Fruit fly (Drosophila melanogaster) whole organism, embryonic: ENCODE measurements around the gene Rpn12.
A peak's percentile ranks its signal among the peaks of the same experiment; 100 is the strongest.

ENCODE experiments used
- Abd-B ChIP-seq: fragments of 200-800 bp; sonication (Bioruptor generic); optimal IDR thresholded peaks from 2 replicates; lab custom pipeline; 2018; ENCODE audit warnings: missing biosample characterization, mild to moderate bottlenecking, missing genetic modification characterization, moderate library complexity
- Asciz ChIP-seq: fragments of 200-800 bp; sonication (Bioruptor generic); optimal IDR thresholded peaks from 2 replicates; lab custom pipeline; 2017; ENCODE audit warnings: missing biosample characterization, mild to moderate bottlenecking, missing genetic modification characterization, missing genetic modification reagents
- Atf3 ChIP-seq: fragments of 200-800 bp; sonication (Bioruptor generic); optimal IDR thresholded peaks from 3 replicates; lab custom pipeline; 2016; ENCODE audit warnings: missing biosample characterization, missing genetic modification characterization
- CG11560 ChIP-seq: fragments of 200-800 bp; sonication (Bioruptor generic); IDR thresholded peaks from 3 replicates; pipeline ENCODE4 v1.3.6; 2022; ENCODE audit warnings: missing biosample characterization, missing genetic modification characterization
- CG12155 ChIP-seq: fragments of 200-800 bp; sonication (Bioruptor generic); optimal IDR thresholded peaks from 3 replicates; lab custom pipeline; 2016; ENCODE audit warnings: missing biosample characterization, missing genetic modification characterization
- CG12744 ChIP-seq: fragments of 200-800 bp; sonication (Bioruptor generic); optimal IDR thresholded peaks from 2 replicates; lab custom pipeline; 2016; ENCODE audit warnings: missing biosample characterization, missing genetic modification characterization
- CG12769 ChIP-seq: fragments of 200-800 bp; sonication (Bioruptor generic); optimal IDR thresholded peaks from 2 replicates; lab custom pipeline; 2019; ENCODE audit warnings: missing biosample characterization, mild to moderate bottlenecking, missing genetic modification characterization, moderate library complexity
- CG12942 ChIP-seq: fragments of 200-800 bp; sonication (Bioruptor generic); optimal IDR thresholded peaks from 3 replicates; lab custom pipeline; 2016; ENCODE audit warnings: missing biosample characterization, missing genetic modification characterization
- CG14860 ChIP-seq: fragments of 200-800 bp; sonication (Bioruptor generic); IDR thresholded peaks from 3 replicates; pipeline ENCODE4 v1.3.6; 2022; ENCODE audit warnings: missing biosample characterization, missing genetic modification characterization; ENCODE audit not compliant: partially characterized antibody
- CG15011 ChIP-seq: fragments of 200-800 bp; sonication (Bioruptor generic); optimal IDR thresholded peaks from 3 replicates; lab custom pipeline; 2018; ENCODE audit warnings: missing biosample characterization, mild to moderate bottlenecking, missing genetic modification characterization
- CG15479 ChIP-seq: fragments of 200-800 bp; sonication (Bioruptor generic); optimal IDR thresholded peaks from 3 replicates; lab custom pipeline; 2019; ENCODE audit warnings: missing biosample characterization, mild to moderate bottlenecking, missing genetic modification characterization, moderate library complexity
- CG17912 ChIP-seq: fragments of 200-800 bp; sonication (Bioruptor generic); optimal IDR thresholded peaks from 2 replicates; lab custom pipeline; 2018; ENCODE audit warnings: missing biosample characterization, mild to moderate bottlenecking, missing genetic modification characterization
- CG18476 ChIP-seq: fragments of 200-800 bp; sonication (Bioruptor generic); optimal IDR thresholded peaks from 2 replicates; lab custom pipeline; 2016; ENCODE audit warnings: missing biosample characterization, mild to moderate bottlenecking, missing genetic modification characterization
- CG18764 ChIP-seq: fragments of 200-800 bp; sonication (Bioruptor generic); optimal IDR thresholded peaks from 3 replicates; lab custom pipeline; 2016; ENCODE audit warnings: missing biosample characterization, missing genetic modification characterization
- CG30403 ChIP-seq: fragments of 200-800 bp; sonication (Bioruptor generic); optimal IDR thresholded peaks from 3 replicates; lab custom pipeline; 2016; ENCODE audit warnings: missing biosample characterization, missing genetic modification characterization
- CG3847 ChIP-seq: fragments of 200-800 bp; sonication (Bioruptor generic); IDR thresholded peaks from 2 replicates; pipeline ENCODE4 v1.3.6; 2022; ENCODE audit warnings: missing biosample characterization, missing genetic modification characterization
- CG6175 ChIP-seq: fragments of 200-800 bp; sonication (Bioruptor generic); IDR thresholded peaks from 3 replicates; pipeline ENCODE4 v1.3.6; 2022; ENCODE audit warnings: missing biosample characterization, missing genetic modification characterization
- CG6689 ChIP-seq: fragments of 200-800 bp; sonication (Bioruptor generic); IDR thresholded peaks from 2 replicates; pipeline ENCODE4 v1.3.6; 2022; ENCODE audit warnings: missing biosample characterization, missing genetic modification characterization
- CG8478 ChIP-seq: fragments of >200 bp; optimal IDR thresholded peaks from 2 replicates; lab custom pipeline; 2018
- CkIIα-i1 ChIP-seq: fragments of 200-800 bp; sonication (Bioruptor generic); IDR thresholded peaks from 2 replicates; pipeline ENCODE4 v1.3.6; 2022; ENCODE audit warnings: missing biosample characterization, missing genetic modification characterization
- Ets65A ChIP-seq: fragments of 200-800 bp; sonication (Bioruptor generic); peaks from one replicate; lab custom pipeline; 2016; ENCODE audit warnings: missing biosample characterization, missing genetic modification characterization
- GATAe ChIP-seq: fragments of 200-800 bp; sonication (Bioruptor generic); conservative IDR thresholded peaks from 2 replicates; pipeline ENCODE4 v1.3.6; 2022; ENCODE audit warnings: missing biosample characterization, missing genetic modification characterization
- Gug ChIP-seq: fragments of 200-800 bp; sonication (Bioruptor generic); IDR thresholded peaks from 4 replicates; pipeline ENCODE4 v1.3.6; 2022; ENCODE audit warnings: missing biosample characterization, missing genetic modification characterization
- Hand ChIP-seq: fragments of 200-800 bp; sonication (Bioruptor generic); optimal IDR thresholded peaks from 2 replicates; lab custom pipeline; 2017; ENCODE audit warnings: mild to moderate bottlenecking, missing biosample characterization, missing genetic modification reagents, missing genetic modification characterization
- Hmx ChIP-seq: fragments of 200-800 bp; sonication (Bioruptor generic); optimal IDR thresholded peaks from 2 replicates; lab custom pipeline; 2016; ENCODE audit warnings: missing biosample characterization, missing genetic modification characterization
- Hsf ChIP-seq: fragments of 200-800 bp; sonication (Bioruptor generic); optimal IDR thresholded peaks from 3 replicates; lab custom pipeline; 2016; ENCODE audit warnings: missing biosample characterization, missing genetic modification characterization
- Lhr ChIP-seq: fragments of 200-800 bp; sonication (Bioruptor generic); optimal IDR thresholded peaks from 3 replicates; lab custom pipeline; 2017; ENCODE audit warnings: mild to moderate bottlenecking, missing biosample characterization, missing genetic modification reagents, missing genetic modification characterization
- Mad ChIP-seq: fragments of 200-800 bp; sonication (Bioruptor generic); optimal IDR thresholded peaks from 2 replicates; lab custom pipeline; 2016; ENCODE audit warnings: missing biosample characterization, missing genetic modification characterization
- Max ChIP-seq: fragments of 200-800 bp; sonication (Bioruptor generic); optimal IDR thresholded peaks from 2 replicates; lab custom pipeline; 2016; ENCODE audit warnings: missing biosample characterization, mild to moderate bottlenecking, missing genetic modification characterization
- NfI ChIP-seq: fragments of 200-800 bp; sonication (Bioruptor generic); optimal IDR thresholded peaks from 3 replicates; lab custom pipeline; 2018; ENCODE audit warnings: missing biosample characterization, mild to moderate bottlenecking, missing genetic modification characterization, moderate library complexity
- Sry-β ChIP-seq: fragments of 200-800 bp; sonication (Bioruptor generic); optimal IDR thresholded peaks from 2 replicates; lab custom pipeline; 2018; ENCODE audit warnings: missing biosample characterization, mild to moderate bottlenecking, missing genetic modification characterization, moderate library complexity
- Sry-δ ChIP-seq: fragments of 200-800 bp; sonication (Bioruptor generic); optimal IDR thresholded peaks from 2 replicates; lab custom pipeline; 2016; ENCODE audit warnings: missing biosample characterization, missing genetic modification characterization
- ap ChIP-seq: fragments of 200-800 bp; sonication (Bioruptor generic); IDR thresholded peaks from 2 replicates; pipeline ENCODE4 v1.3.6; 2022; ENCODE audit warnings: missing biosample characterization, missing genetic modification characterization
- corto ChIP-seq: fragments of 200-800 bp; sonication (Bioruptor generic); optimal IDR thresholded peaks from 2 replicates; lab custom pipeline; 2016; ENCODE audit warnings: missing biosample characterization, mild to moderate bottlenecking, missing genetic modification characterization, moderate library complexity
- ems ChIP-seq: fragments of 200-800 bp; sonication (Bioruptor generic); optimal IDR thresholded peaks from 3 replicates; lab custom pipeline; 2016; ENCODE audit warnings: missing biosample characterization, missing genetic modification characterization
- fd102C ChIP-seq: fragments of 200-800 bp; sonication (Bioruptor generic); optimal IDR thresholded peaks from 2 replicates; lab custom pipeline; 2018; ENCODE audit warnings: missing biosample characterization, mild to moderate bottlenecking, missing genetic modification characterization, moderate library complexity
- fd64A ChIP-seq: fragments of 200-800 bp; sonication (Bioruptor generic); optimal IDR thresholded peaks from 3 replicates; lab custom pipeline; 2018; ENCODE audit warnings: missing biosample characterization, mild to moderate bottlenecking, missing genetic modification characterization
- ftz-f1 ChIP-seq: fragments of 200-800 bp; sonication (Bioruptor generic); optimal IDR thresholded peaks from 2 replicates; lab custom pipeline; 2016; ENCODE audit warnings: missing biosample characterization, missing genetic modification characterization
- ham ChIP-seq: fragments of 200-800 bp; sonication (Bioruptor generic); IDR thresholded peaks from 2 replicates; pipeline ENCODE4 v1.3.6; 2022; ENCODE audit warnings: missing biosample characterization, missing genetic modification characterization
- ind ChIP-seq: fragments of 200-800 bp; sonication (Bioruptor generic); optimal IDR thresholded peaks from 3 replicates; lab custom pipeline; 2016; ENCODE audit warnings: missing biosample characterization, missing genetic modification characterization
- jing ChIP-seq: fragments of 200-800 bp; sonication (Bioruptor generic); optimal IDR thresholded peaks from 2 replicates; lab custom pipeline; 2018; ENCODE audit warnings: missing biosample characterization, mild to moderate bottlenecking, missing genetic modification characterization
- kay ChIP-seq: fragments of 200-800 bp; sonication (Bioruptor generic); optimal IDR thresholded peaks from 2 replicates; lab custom pipeline; 2016; ENCODE audit warnings: missing biosample characterization, missing genetic modification characterization
- lmd ChIP-seq: fragments of 200-800 bp; sonication (Bioruptor generic); IDR thresholded peaks from 2 replicates; pipeline ENCODE4 v1.3.6; 2022; ENCODE audit warnings: missing biosample characterization, missing genetic modification characterization
- mam ChIP-seq: fragments of 200-800 bp; sonication (Bioruptor generic); optimal IDR thresholded peaks from 3 replicates; lab custom pipeline; 2016; ENCODE audit warnings: missing biosample characterization, missing genetic modification characterization
- nerfin-1 ChIP-seq: fragments of 200-800 bp; sonication (Bioruptor generic); optimal IDR thresholded peaks from 3 replicates; lab custom pipeline; 2019; ENCODE audit warnings: missing biosample characterization, mild to moderate bottlenecking, missing genetic modification characterization, moderate library complexity
- otp ChIP-seq: fragments of 200-800 bp; sonication (Bioruptor generic); IDR thresholded peaks from 3 replicates; pipeline ENCODE4, ENCODE4 v1.3.6; 2022; ENCODE audit warnings: missing biosample characterization, missing genetic modification characterization
- pfk ChIP-seq: fragments of 200-800 bp; sonication (Bioruptor generic); optimal IDR thresholded peaks from 2 replicates; lab custom pipeline; 2018; ENCODE audit warnings: missing biosample characterization, mild to moderate bottlenecking, missing genetic modification characterization, moderate library complexity
- pho ChIP-seq: fragments of 200-800 bp; sonication (Bioruptor generic); optimal IDR thresholded peaks from 2 replicates; lab custom pipeline; 2016; ENCODE audit warnings: missing biosample characterization, missing genetic modification characterization
- ranshi ChIP-seq: fragments of 200-800 bp; sonication (Bioruptor generic); IDR thresholded peaks from 2 replicates; pipeline ENCODE4 v1.3.6; 2022; ENCODE audit warnings: missing biosample characterization, missing genetic modification characterization
- sens ChIP-seq: fragments of 200-800 bp; sonication (Bioruptor generic); peaks from one replicate; lab custom pipeline; 2016; ENCODE audit warnings: missing biosample characterization, missing genetic modification characterization
- sob ChIP-seq: fragments of 200-800 bp; sonication (Bioruptor generic); IDR thresholded peaks from 2 replicates; pipeline ENCODE4 v1.3.6; 2022; ENCODE audit warnings: missing biosample characterization, missing genetic modification characterization
- trh ChIP-seq: fragments of 200-800 bp; sonication (Bioruptor generic); optimal IDR thresholded peaks from 2 replicates; lab custom pipeline; 2016; ENCODE audit warnings: missing biosample characterization, missing genetic modification characterization

Rpn12 gene

DNA sequence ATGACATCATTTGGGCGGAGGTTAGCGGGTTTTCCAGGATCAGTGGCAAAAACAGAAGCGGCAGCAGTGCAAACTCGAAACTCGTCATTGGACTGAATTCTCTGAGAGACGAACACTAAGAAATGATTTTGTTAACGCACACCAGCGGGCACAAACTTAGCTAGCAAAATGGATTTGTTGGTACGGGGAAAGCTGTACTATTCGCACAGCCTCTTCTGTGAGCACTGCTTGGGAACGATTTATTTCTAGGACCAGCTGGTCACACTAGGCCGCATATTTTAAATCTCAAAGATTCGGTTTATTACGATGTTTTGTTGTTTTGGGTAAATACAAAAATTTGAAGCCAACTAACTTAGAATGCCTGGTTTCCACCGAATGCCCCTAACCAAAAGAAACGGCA is 26.3 kb downstream of the Rpn12 start, which contains the start of gene CG4098 (continued):
- no peak for TF ChIP-seq CG11560
- TF ChIP-seq Gug (GFP tag; lab: Robert Waterston, UW) = peak; percentile 91
- TF ChIP-seq jing (GFP tag; lab: Kevin White, UChicago) = no peak
- TF ChIP-seq CG12744 (GFP tag; lab: Kevin White, UChicago) = peak; percentile 46
- TF ChIP-seq CG6175 = 0 out of 3 replicates have a peak, but pooled peaks have one; percentile 30
- peak; percentile 51 for TF ChIP-seq Sry-δ (GFP tag; lab: Kevin White, UChicago)
- no peak for TF ChIP-seq fd102C (GFP tag; lab: Kevin White, UChicago)
- no peak for TF ChIP-seq CG18764 (GFP tag; lab: Kevin White, UChicago)
- TF ChIP-seq mam (GFP tag; lab: Kevin White, UChicago) = peak; percentile 69
- peak; percentile 93 for TF ChIP-seq CG3847
- peak; percentile 47; the same call in 1 of the 2 replicates for TF ChIP-seq CG6689
- TF ChIP-seq nerfin-1 = no peak
- peak; percentile 64 for TF ChIP-seq CG30403 (GFP tag; lab: Kevin White, UChicago)
- TF ChIP-seq CG14860 (GFP tag; lab: Robert Waterston, UW) = no peak
- TF ChIP-seq Hmx = no peak
- TF ChIP-seq NfI (GFP tag; lab: Kevin White, UChicago) = peak; percentile 68
- no peak for TF ChIP-seq CG18476 (GFP tag; lab: Kevin White, UChicago)
- peak; percentile 83 for TF ChIP-seq sens (GFP tag; lab: Kevin White, UChicago)
- peak; percentile 5 for TF ChIP-seq Abd-B (GFP tag; lab: Kevin White, UChicago)
- TF ChIP-seq Lhr (GFP tag; lab: Kevin White, UChicago) = no peak
- no peak for TF ChIP-seq Ets65A (GFP tag; lab: Kevin White, UChicago)
- no peak for TF ChIP-seq fd64A (GFP tag; lab: Kevin White, UChicago)
- peak; percentile 75 for TF ChIP-seq ind (GFP tag; lab: Kevin White, UChicago)
- peak; percentile 78 for TF ChIP-seq CG12769
- no peak for TF ChIP-seq pfk (GFP tag; lab: Kevin White, UChicago)
- peak; percentile 17 for TF ChIP-seq corto (GFP tag; lab: Kevin White, UChicago)
- TF ChIP-seq GATAe (GFP tag; lab: Robert Waterston, UW) = no peak
- TF ChIP-seq kay (GFP tag; lab: Kevin White, UChicago) = peak; percentile 2
- TF ChIP-seq ranshi (GFP tag; lab: Robert Waterston, UW) = peak; percentile 56
- no peak for TF ChIP-seq trh (GFP tag; lab: Kevin White, UChicago)
- TF ChIP-seq Max = no peak
- peak; percentile 58 for TF ChIP-seq ems
- TF ChIP-seq Mad = no peak
- peak; percentile 21 for TF ChIP-seq CG17912 (GFP tag; lab: Kevin White, UChicago)
- TF ChIP-seq sob = peak; percentile 82
- no peak for TF ChIP-seq CkIIα-i1
- TF ChIP-seq pho = peak; percentile 58
- no peak; the same call in 1 of the 2 replicates for TF ChIP-seq ap (GFP tag; lab: Robert Waterston, UW)
- peak; percentile 58 for TF ChIP-seq CG12155 (GFP tag; lab: Kevin White, UChicago)
- TF ChIP-seq ftz-f1 = peak; percentile 10
- TF ChIP-seq ham (GFP tag; lab: Robert Waterston, UW) = no peak
- TF ChIP-seq CG15011 (GFP tag; lab: Kevin White, UChicago) = no peak
- peak; percentile 5 for TF ChIP-seq Asciz
- TF ChIP-seq CG15479 = no peak
- no peak for TF ChIP-seq CG8478 (lab: Kevin White, UChicago)
- no peak for TF ChIP-seq Sry-β (GFP tag; lab: Kevin White, UChicago)
- TF ChIP-seq Hsf (GFP tag; lab: Kevin White, UChicago) = peak; percentile 52
- TF ChIP-seq Atf3 (GFP tag; lab: Kevin White, UChicago) = peak; percentile 36
- TF ChIP-seq CG12942 (GFP tag; lab: Kevin White, UChicago) = peak; percentile 52
- TF ChIP-seq otp (GFP tag; lab: Robert Waterston, UW) = peak; percentile 49; the same call in 1 of the 3 replicates
- no peak for TF ChIP-seq Hand
- TF ChIP-seq lmd (GFP tag; lab: Robert Waterston, UW) = peak; percentile 68; the same call in 1 of the 2 replicates
